Worm (Caenorhabditis elegans) whole organism, L4/young adult: ENCODE results near the gene gop-1.

ENCODE experiments used
- dao-5 ChIP-seq: sonication (generic microtip); optimal IDR thresholded peaks from 2 replicates; lab custom pipeline; 2016; ENCODE audit warnings: missing genotype, missing genetic modification characterization, moderate library complexity, missing compliant biosample characterization
- him-1 ChIP-seq: sonication (generic microtip); optimal IDR thresholded peaks from 2 replicates; lab custom pipeline; 2016; ENCODE audit warnings: missing genotype, missing genetic modification reagents, missing genetic modification characterization, missing compliant biosample characterization

- TF ChIP-seq dao-5 (tag; lab: Kevin White, UChicago) (no peak), him-1 (tag; lab: Kevin White, UChicago) (no peak)
These were observed 23.8 kb upstream of the gop-1 start, which contains the start of gene prmt-5 for ce11 chrIII:5230415-5230814.
